Worm (Caenorhabditis elegans) whole organism, mixed stage, embryonic: ENCODE results near the gene ncs-4.

Source experiments
- elt-1 ChIP-seq: sonication (generic microtip); optimal IDR thresholded peaks from 2 replicates; lab custom pipeline; 2017; ENCODE audit warnings: missing genetic modification characterization, mild to moderate bottlenecking, missing compliant biosample characterization, antibody characterized with exemption, moderate library complexity, borderline replicate concordance; ENCODE audit not compliant: insufficient read depth
- elt-3 ChIP-seq: fragments of 150-350 bp; optimal IDR thresholded peaks from 2 replicates; lab custom pipeline; 2014; ENCODE audit warnings: missing biosample characterization, missing genetic modification characterization
- flh-1 ChIP-seq: fragments of 200-800 bp; sonication (Bioruptor generic); optimal IDR thresholded peaks from 2 replicates; lab custom pipeline; 2018; ENCODE audit warnings: mild to moderate bottlenecking, missing genetic modification characterization, moderate library complexity, missing compliant biosample characterization
- ham-2 ChIP-seq: fragments of 200-800 bp; sonication (Bioruptor generic); optimal IDR thresholded peaks from 2 replicates; lab custom pipeline; 2018; ENCODE audit warnings: mild to moderate bottlenecking, missing genetic modification characterization, missing compliant biosample characterization
- nhr-28 ChIP-seq: fragments of 150-350 bp; optimal IDR thresholded peaks from 2 replicates; lab custom pipeline; 2014; ENCODE audit warnings: missing biosample characterization, missing genetic modification characterization

The ncs-4 gene

ce11 chrX:10228094-10228746, 51.9 kb downstream of the ncs-4 start, which contains the start of gene C14H10.3:
Gene C14H10.3 (minus strand): TSS chrX:10228137.
- no peak for TF ChIP-seq flh-1 (GFP tag; lab: Kevin White, UChicago)
- TF ChIP-seq nhr-28 (tag; lab: Kevin White, UChicago) = no peak
- TF ChIP-seq elt-1 = peak; percentile 62
- no peak for TF ChIP-seq elt-3
- peak; percentile 16 for TF ChIP-seq ham-2
